Fruit fly (Drosophila melanogaster) whole organism, embryonic: ENCODE data around the gene CG13671.
A peak's percentile ranks its signal among the peaks of the same experiment; 100 is the strongest.

Experiments used
- Aef1 ChIP-seq: fragments of 200-800 bp; sonication (Bioruptor generic); IDR thresholded peaks from 3 replicates; pipeline ENCODE4 v1.3.6; 2022; ENCODE audit warnings: missing biosample characterization, missing genetic modification characterization
- Antp ChIP-seq: fragments of 200-800 bp; sonication (Bioruptor generic); optimal IDR thresholded peaks from 3 replicates; lab custom pipeline; 2016; ENCODE audit warnings: missing biosample characterization, missing genetic modification characterization
- B-H2 ChIP-seq: fragments of 200-800 bp; sonication (Bioruptor generic); optimal IDR thresholded peaks from 2 replicates; lab custom pipeline; 2018; ENCODE audit warnings: missing biosample characterization, mild to moderate bottlenecking, missing genetic modification characterization
- CG10462 ChIP-seq: fragments of 200-800 bp; sonication (Bioruptor generic); optimal IDR thresholded peaks from 2 replicates; lab custom pipeline; 2016; ENCODE audit warnings: missing biosample characterization, missing genetic modification characterization
- CG10979 ChIP-seq: fragments of 200-800 bp; sonication (Bioruptor generic); optimal IDR thresholded peaks from 2 replicates; lab custom pipeline; 2018; ENCODE audit warnings: missing biosample characterization, mild to moderate bottlenecking, missing genetic modification characterization, moderate library complexity
- CG11398 ChIP-seq: fragments of 200-800 bp; sonication (Bioruptor generic); optimal IDR thresholded peaks from 2 replicates; lab custom pipeline; 2016; ENCODE audit warnings: missing biosample characterization, missing genetic modification characterization
- CG12391 ChIP-seq: fragments of 200-800 bp; sonication (Bioruptor generic); optimal IDR thresholded peaks from 3 replicates; lab custom pipeline; 2018; ENCODE audit warnings: missing biosample characterization, mild to moderate bottlenecking, missing genetic modification characterization, moderate library complexity
- CG12942 ChIP-seq: fragments of 200-800 bp; sonication (Bioruptor generic); optimal IDR thresholded peaks from 3 replicates; lab custom pipeline; 2016; ENCODE audit warnings: missing biosample characterization, missing genetic modification characterization
- CG13775 ChIP-seq: fragments of 200-800 bp; sonication (Bioruptor generic); optimal IDR thresholded peaks from 3 replicates; lab custom pipeline; 2017; ENCODE audit warnings: missing biosample characterization, mild to moderate bottlenecking, missing genetic modification characterization
- CG14860 ChIP-seq: fragments of 200-800 bp; sonication (Bioruptor generic); IDR thresholded peaks from 3 replicates; pipeline ENCODE4 v1.3.6; 2022; ENCODE audit warnings: missing biosample characterization, missing genetic modification characterization; ENCODE audit not compliant: partially characterized antibody
- CG15514 ChIP-seq: fragments of 200-800 bp; sonication (Bioruptor generic); optimal IDR thresholded peaks from 3 replicates; lab custom pipeline; 2017; ENCODE audit warnings: missing biosample characterization, missing genetic modification characterization, mild to moderate bottlenecking, moderate library complexity, missing genetic modification reagents
- CG15601 ChIP-seq: fragments of 200-800 bp; sonication (Bioruptor generic); optimal IDR thresholded peaks from 3 replicates; lab custom pipeline; 2019; ENCODE audit warnings: missing biosample characterization, mild to moderate bottlenecking, missing genetic modification characterization, moderate library complexity
- CG1603 ChIP-seq: fragments of 200-800 bp; sonication (Bioruptor generic); optimal IDR thresholded peaks from 2 replicates; lab custom pipeline; 2019; ENCODE audit warnings: missing biosample characterization, mild to moderate bottlenecking, missing genetic modification characterization, moderate library complexity
- CG3163 ChIP-seq: fragments of 200-800 bp; sonication (Bioruptor generic); optimal IDR thresholded peaks from 3 replicates; lab custom pipeline; 2016; ENCODE audit warnings: missing biosample characterization, missing genetic modification characterization
- CG33213 ChIP-seq: fragments of 200-800 bp; sonication (Bioruptor generic); optimal IDR thresholded peaks from 3 replicates; lab custom pipeline; 2016; ENCODE audit warnings: missing biosample characterization, missing genetic modification characterization
- CG3407 ChIP-seq: fragments of 200-800 bp; sonication (Bioruptor generic); optimal IDR thresholded peaks from 2 replicates; lab custom pipeline; 2018; ENCODE audit warnings: missing biosample characterization, mild to moderate bottlenecking, missing genetic modification characterization
- CG8281 ChIP-seq: fragments of 200-800 bp; sonication (Bioruptor generic); optimal IDR thresholded peaks from 2 replicates; lab custom pipeline; 2018; ENCODE audit warnings: missing biosample characterization, mild to moderate bottlenecking, missing genetic modification characterization, moderate library complexity
- CG9437 ChIP-seq: fragments of 200-800 bp; sonication (Bioruptor generic); optimal IDR thresholded peaks from 2 replicates; lab custom pipeline; 2018; ENCODE audit warnings: missing biosample characterization, mild to moderate bottlenecking, missing genetic modification characterization
- CG9609 ChIP-seq: fragments of 200-800 bp; sonication (Bioruptor generic); optimal IDR thresholded peaks from 3 replicates; lab custom pipeline; 2016; ENCODE audit warnings: missing biosample characterization, missing genetic modification characterization
- CTCF ChIP-seq: fragments of 200-800 bp; sonication (Bioruptor generic); optimal IDR thresholded peaks from 2 replicates; lab custom pipeline; 2017; ENCODE audit warnings: missing biosample characterization, mild to moderate bottlenecking, missing genetic modification characterization, moderate library complexity
- Chrac-16 ChIP-seq: fragments of 200-800 bp; sonication (Bioruptor generic); optimal IDR thresholded peaks from 3 replicates; lab custom pipeline; 2016; ENCODE audit warnings: missing biosample characterization, missing genetic modification characterization
- Dll ChIP-seq: fragments of 200-800 bp; sonication (Bioruptor generic); IDR thresholded peaks from 4 replicates; pipeline ENCODE4 v1.3.6; 2022; ENCODE audit warnings: missing biosample characterization, missing genetic modification characterization; ENCODE audit not compliant: partially characterized antibody
- Dp ChIP-seq: fragments of 200-800 bp; sonication (Bioruptor generic); optimal IDR thresholded peaks from 2 replicates; lab custom pipeline; 2018; ENCODE audit warnings: missing biosample characterization, mild to moderate bottlenecking, missing genetic modification characterization, moderate library complexity
- Fer3 ChIP-seq: fragments of 200-800 bp; sonication (Bioruptor generic); optimal IDR thresholded peaks from 2 replicates; lab custom pipeline; 2018; ENCODE audit warnings: missing biosample characterization, mild to moderate bottlenecking, missing genetic modification characterization, moderate library complexity
- HLH3B ChIP-seq: fragments of 200-800 bp; sonication (Bioruptor generic); IDR thresholded peaks from 2 replicates; pipeline ENCODE4 v1.3.6; 2022; ENCODE audit warnings: missing biosample characterization, missing genetic modification characterization
- Hmr ChIP-seq: fragments of 200-800 bp; sonication (Bioruptor generic); optimal IDR thresholded peaks from 3 replicates; lab custom pipeline; 2017; ENCODE audit warnings: mild to moderate bottlenecking, missing biosample characterization, missing genetic modification reagents, missing genetic modification characterization
- Rfx ChIP-seq: fragments of 200-800 bp; sonication (Bioruptor generic); IDR thresholded peaks from 2 replicates; pipeline ENCODE4 v1.3.6; 2022; ENCODE audit warnings: missing biosample characterization, missing genetic modification characterization
- Six4 ChIP-seq: fragments of 200-800 bp; sonication (Bioruptor generic); optimal IDR thresholded peaks from 2 replicates; lab custom pipeline; 2016; ENCODE audit warnings: missing biosample characterization, missing genetic modification characterization
- Sry-δ ChIP-seq: fragments of 200-800 bp; sonication (Bioruptor generic); optimal IDR thresholded peaks from 2 replicates; lab custom pipeline; 2016; ENCODE audit warnings: missing biosample characterization, missing genetic modification characterization
- TFAM ChIP-seq: fragments of 200-800 bp; sonication (Bioruptor generic); optimal IDR thresholded peaks from 2 replicates; lab custom pipeline; 2017; ENCODE audit warnings: missing biosample characterization, missing genetic modification characterization, inconsistent platforms
- Xbp1 ChIP-seq: fragments of 200-800 bp; sonication (Bioruptor generic); optimal IDR thresholded peaks from 3 replicates; lab custom pipeline; 2016; ENCODE audit warnings: missing biosample characterization, mild to moderate bottlenecking, missing genetic modification characterization
- abd-A ChIP-seq: fragments of 200-800 bp; sonication (Bioruptor generic); optimal IDR thresholded peaks from 3 replicates; lab custom pipeline; 2019; ENCODE audit warnings: missing biosample characterization, mild to moderate bottlenecking, missing genetic modification characterization, moderate library complexity
- amos ChIP-seq: fragments of 200-800 bp; sonication (Bioruptor generic); IDR thresholded peaks from 2 replicates; pipeline ENCODE4 v1.3.6; 2022; ENCODE audit warnings: missing biosample characterization, missing genetic modification characterization; ENCODE audit not compliant: partially characterized antibody
- ato ChIP-seq: fragments of 200-800 bp; sonication (Bioruptor generic); IDR thresholded peaks from 2 replicates; pipeline ENCODE4 v1.3.6; 2022; ENCODE audit warnings: missing biosample characterization, missing genetic modification characterization; ENCODE audit not compliant: partially characterized antibody
- bcd ChIP-seq: fragments of 200-800 bp; sonication (Bioruptor generic); optimal IDR thresholded peaks from 2 replicates; lab custom pipeline; 2017; ENCODE audit warnings: missing biosample characterization, mild to moderate bottlenecking, missing genetic modification characterization
- chinmo ChIP-seq: fragments of 200-800 bp; sonication (Bioruptor generic); IDR thresholded peaks from 4 replicates; pipeline ENCODE4 v1.3.6; 2022; ENCODE audit warnings: missing biosample characterization, missing genetic modification characterization; ENCODE audit not compliant: partially characterized antibody
- chn ChIP-seq: fragments of 200-800 bp; sonication (Bioruptor generic); optimal IDR thresholded peaks from 2 replicates; lab custom pipeline; 2016; ENCODE audit warnings: missing biosample characterization, missing genetic modification characterization
- dpn ChIP-seq, 2 experiments: fragments of 200-800 bp; sonication (Bioruptor generic); optimal IDR thresholded peaks; 3 replicates each; lab custom pipeline; 2016; ENCODE audit warnings: missing biosample characterization in 2 of 2, missing genetic modification characterization in 2 of 2
- gce ChIP-seq: fragments of 200-800 bp; sonication (Bioruptor generic); IDR thresholded peaks from 3 replicates; pipeline ENCODE4 v1.3.6; 2022; ENCODE audit warnings: missing biosample characterization, missing genetic modification characterization
- grau ChIP-seq: fragments of 200-800 bp; optimal IDR thresholded peaks from 3 replicates; lab custom pipeline; 2019; ENCODE audit warnings: missing biosample characterization, mild to moderate bottlenecking, missing genetic modification characterization, moderate library complexity
- grn ChIP-seq: fragments of 200-800 bp; sonication (Bioruptor generic); optimal IDR thresholded peaks from 3 replicates; lab custom pipeline; 2017; ENCODE audit warnings: missing biosample characterization, missing genetic modification characterization
- ind ChIP-seq: fragments of 200-800 bp; sonication (Bioruptor generic); optimal IDR thresholded peaks from 3 replicates; lab custom pipeline; 2016; ENCODE audit warnings: missing biosample characterization, missing genetic modification characterization
- knrl ChIP-seq: fragments of 200-800 bp; sonication (Bioruptor generic); IDR thresholded peaks from 3 replicates; pipeline ENCODE4 v1.3.6; 2022; ENCODE audit warnings: missing biosample characterization, missing genetic modification characterization; ENCODE audit not compliant: partially characterized antibody
- lola ChIP-seq, 3 experiments: fragments of >200 bp in 2 of 3; fragments of 200-800 bp in 1 of 3; sonication (Bioruptor generic) in 1 of 3; optimal IDR thresholded peaks; 2 replicates each; lab custom pipeline; 2017 to 2019; ENCODE audit warnings: missing biosample characterization in 3 of 3, missing genetic modification characterization in 3 of 3, mild to moderate bottlenecking in 1 of 3, moderate library complexity in 1 of 3
- otp ChIP-seq: fragments of 200-800 bp; sonication (Bioruptor generic); IDR thresholded peaks from 3 replicates; pipeline ENCODE4, ENCODE4 v1.3.6; 2022; ENCODE audit warnings: missing biosample characterization, missing genetic modification characterization
- sc ChIP-seq, 3 experiments: fragments of >200 bp in 2 of 3; fragments of 200-800 bp in 1 of 3; sonication (Bioruptor generic) in 1 of 3; optimal IDR thresholded peaks; 2 replicates in 2 of 3; 3 replicates in 1 of 3; lab custom pipeline; 2017; ENCODE audit warnings: mild to moderate bottlenecking in 1 of 3, missing biosample characterization in 1 of 3, missing genetic modification characterization in 1 of 3, missing genetic modification reagents in 1 of 3
- slp2 ChIP-seq: fragments of 200-800 bp; sonication (Bioruptor generic); optimal IDR thresholded peaks from 2 replicates; lab custom pipeline; 2016; ENCODE audit warnings: missing biosample characterization, missing genetic modification characterization

The CG13671 gene

DNA sequence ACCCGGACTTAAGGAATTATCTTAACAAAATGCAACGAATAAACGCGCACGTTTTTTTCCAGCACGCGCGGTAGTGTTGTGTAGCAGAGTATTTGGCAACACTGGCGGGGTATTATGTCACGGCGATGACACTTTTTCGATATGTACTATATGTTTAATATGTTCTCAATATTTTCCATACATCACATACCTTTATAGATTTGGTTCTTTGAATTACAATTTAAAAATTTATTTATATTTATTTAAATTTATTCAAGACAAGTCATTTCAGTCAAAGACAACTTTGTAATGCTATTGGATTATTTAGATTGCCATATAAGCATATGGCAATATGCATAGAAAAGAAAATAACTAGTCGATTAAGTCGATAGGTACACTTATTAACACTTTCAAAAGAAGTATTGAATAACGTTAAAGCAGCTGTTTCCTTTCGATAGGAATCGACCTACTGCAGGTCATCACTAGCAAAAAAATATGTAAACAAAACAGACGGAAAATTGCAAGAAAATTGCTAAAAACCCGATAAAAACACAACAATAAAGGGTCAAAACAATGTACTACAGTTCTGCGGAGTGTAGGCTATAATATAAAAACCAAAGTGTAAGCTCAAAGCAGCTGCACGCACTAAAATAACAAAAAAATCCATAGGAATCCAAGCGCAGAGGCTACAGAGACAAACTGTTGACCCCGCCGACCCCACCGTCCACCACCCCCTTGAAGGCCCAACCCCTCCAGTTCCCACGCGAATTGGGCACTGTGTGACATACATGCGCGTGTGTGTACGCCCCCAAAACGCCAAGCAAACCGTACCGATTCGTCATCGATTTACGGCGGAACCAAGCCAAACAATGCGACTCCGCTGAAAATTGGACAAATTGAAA is 46.5 kb downstream of the CG13671 start, which contains the start of the genes CG7182 and GAPcenA (continued):
- TF ChIP-seq CG14860 (GFP tag; lab: Robert Waterston, UW), result peak; percentile 32; the same call in 1 of the 3 replicates
- TF ChIP-seq CG1603 (tag; lab: Kevin White, UChicago), result no peak
- TF ChIP-seq CG13775 (GFP tag; lab: Kevin White, UChicago), result peak; percentile 79
- peak; percentile 53 for TF ChIP-seq CG15514 (GFP tag; lab: Kevin White, UChicago)
- TF ChIP-seq Rfx (GFP tag; lab: Robert Waterston, UW), result peak; percentile 64
- TF ChIP-seq CG12942 (GFP tag; lab: Kevin White, UChicago), result peak; percentile 50
- TF ChIP-seq CG15601 (tag; lab: Kevin White, UChicago), result peak; percentile 79
- peak; percentile 72 for TF ChIP-seq Dll (GFP tag; lab: Robert Waterston, UW)
- TF ChIP-seq CG10979 (tag; lab: Kevin White, UChicago), result peak; percentile 56
- TF ChIP-seq Dp (GFP tag; lab: Kevin White, UChicago), result peak; percentile 42
- TF ChIP-seq ato (GFP tag; lab: Robert Waterston, UW), result peak; percentile 33; the same call in 1 of the 2 replicates
- TF ChIP-seq chinmo, result peak; percentile 76; the same call in 1 of the 4 replicates
- TF ChIP-seq knrl (GFP tag; lab: Robert Waterston, UW), result peak; percentile 71; the same call in 2 of the 3 replicates
- TF ChIP-seq CG8281 (tag; lab: Kevin White, UChicago), result peak; percentile 43
- TF ChIP-seq CG3407 (GFP tag; lab: Kevin White, UChicago), result peak; percentile 16
- TF ChIP-seq Aef1 (GFP tag; lab: Robert Waterston, UW), result peak; percentile 39; the same call in 1 of the 3 replicates
- TF ChIP-seq abd-A (tag; lab: Kevin White, UChicago), result no peak
- TF ChIP-seq Antp (GFP tag; lab: Kevin White, UChicago), result peak; percentile 16
- TF ChIP-seq B-H2 (GFP tag; lab: Kevin White, UChicago), result peak; percentile 83
- TF ChIP-seq CG3163 (GFP tag; lab: Kevin White, UChicago), result no peak
- peak in 1 of 3 experiments; percentile 77 for TF ChIP-seq lola (GFP tag; optimal IDR thresholded peaks at IDR 0.05; lab: Kevin White, UChicago)
- peak; percentile 45 for TF ChIP-seq CG10462
- peak; percentile 16 for TF ChIP-seq CG9609 (GFP tag; lab: Kevin White, UChicago)
- TF ChIP-seq TFAM (GFP tag; lab: Kevin White, UChicago), result no peak
- no peak for TF ChIP-seq otp (GFP tag; lab: Robert Waterston, UW)
- TF ChIP-seq slp2 (GFP tag; lab: Kevin White, UChicago), result peak; percentile 0
- TF ChIP-seq Chrac-16 (GFP tag; lab: Kevin White, UChicago), result peak; percentile 63
- TF ChIP-seq Six4, result peak; percentile 39
- peak; percentile 24 to 63 for TF ChIP-seq dpn (GFP tag; optimal IDR thresholded peaks at IDR 0.05; lab: Kevin White, UChicago)
- TF ChIP-seq CG11398 (GFP tag; lab: Kevin White, UChicago), result peak; percentile 10
- TF ChIP-seq Sry-δ (GFP tag; lab: Kevin White, UChicago), result peak; percentile 86
- TF ChIP-seq CTCF (GFP tag; lab: Kevin White, UChicago), result no peak
- peak; percentile 70 for TF ChIP-seq Xbp1 (GFP tag; lab: Kevin White, UChicago)
- TF ChIP-seq grn (GFP tag; lab: Kevin White, UChicago), result no peak
- TF ChIP-seq chn (GFP tag; lab: Kevin White, UChicago), result no peak
- no peak for TF ChIP-seq sc (optimal IDR thresholded peaks at IDR 0.05; lab: Kevin White, UChicago)
- peak; percentile 56 for TF ChIP-seq sc (GFP tag; optimal IDR thresholded peaks at IDR 0.05; lab: Kevin White, UChicago)
- peak; percentile 58 for TF ChIP-seq Fer3
- TF ChIP-seq HLH3B (GFP tag; lab: Robert Waterston, UW), result peak; percentile 54; the same call in 1 of the 2 replicates
- TF ChIP-seq CG9437 (GFP tag; lab: Kevin White, UChicago), result peak; percentile 67
- peak; percentile 76 for TF ChIP-seq grau (tag; lab: Kevin White, UChicago)
- peak; percentile 35; the same call in 1 of the 2 replicates for TF ChIP-seq amos (GFP tag; lab: Robert Waterston, UW)
- peak; percentile 71 for TF ChIP-seq ind (GFP tag; lab: Kevin White, UChicago)
- TF ChIP-seq bcd, result peak; percentile 68
- peak; percentile 35 for TF ChIP-seq CG33213 (GFP tag; lab: Kevin White, UChicago)
- TF ChIP-seq gce (GFP tag; lab: Robert Waterston, UW), result no peak
- peak; percentile 81 for TF ChIP-seq CG12391 (tag; lab: Kevin White, UChicago)
- TF ChIP-seq Hmr, result peak; percentile 78
